Worm (Caenorhabditis elegans): Measurements from ENCODE around the gene F26A10.2.
"Not testable (repeated sequence)": the region's sequence is repeated elsewhere in the genome, so short reads cannot be mapped to it uniquely, and the experiment has no call there.

ce11 chrX:7664819-7665218 is 19.6 kb upstream of the F26A10.2 start, which contains the start of gene dhs-29:
- TF ChIP-seq ceh-36 (tag; optimal IDR thresholded peaks at IDR 0.05); ama-1 (optimal IDR thresholded peaks at IDR 0.05): not testable (repeated sequence)

Data from whole organism, early embryonic.